Fruit fly (Drosophila melanogaster) whole organism, embryonic: ENCODE data around the gene twe.
A peak's percentile ranks its signal among the peaks of the same experiment; 100 is the strongest.

Experiments
- Aef1 ChIP-seq: fragments of 200-800 bp; sonication (Bioruptor generic); IDR thresholded peaks from 3 replicates; pipeline ENCODE4 v1.3.6; 2022; ENCODE audit warnings: missing biosample characterization, missing genetic modification characterization
- Antp ChIP-seq: fragments of 200-800 bp; sonication (Bioruptor generic); optimal IDR thresholded peaks from 3 replicates; lab custom pipeline; 2016; ENCODE audit warnings: missing biosample characterization, missing genetic modification characterization
- CG10366 ChIP-seq: fragments of 200-800 bp; sonication (Bioruptor generic); IDR thresholded peaks from 2 replicates; pipeline ENCODE4 v1.3.6; 2022; ENCODE audit warnings: missing biosample characterization, missing genetic modification characterization
- CG10979 ChIP-seq: fragments of 200-800 bp; sonication (Bioruptor generic); optimal IDR thresholded peaks from 2 replicates; lab custom pipeline; 2018; ENCODE audit warnings: missing biosample characterization, mild to moderate bottlenecking, missing genetic modification characterization, moderate library complexity
- CG11247 ChIP-seq: fragments of 200-800 bp; sonication (Bioruptor generic); IDR thresholded peaks from 2 replicates; pipeline ENCODE4 v1.3.6; 2022; ENCODE audit warnings: missing biosample characterization, missing genetic modification characterization
- CG11560 ChIP-seq: fragments of 200-800 bp; sonication (Bioruptor generic); IDR thresholded peaks from 3 replicates; pipeline ENCODE4 v1.3.6; 2022; ENCODE audit warnings: missing biosample characterization, missing genetic modification characterization
- CG11723 ChIP-seq: fragments of 200-800 bp; sonication (Bioruptor generic); optimal IDR thresholded peaks from 2 replicates; lab custom pipeline; 2017; ENCODE audit warnings: missing biosample characterization, mild to moderate bottlenecking, missing genetic modification characterization
- CG12769 ChIP-seq: fragments of 200-800 bp; sonication (Bioruptor generic); optimal IDR thresholded peaks from 2 replicates; lab custom pipeline; 2019; ENCODE audit warnings: missing biosample characterization, mild to moderate bottlenecking, missing genetic modification characterization, moderate library complexity
- CG14710 ChIP-seq: fragments of 200-800 bp; sonication (Bioruptor generic); optimal IDR thresholded peaks from 3 replicates; lab custom pipeline; 2019; ENCODE audit warnings: missing biosample characterization, mild to moderate bottlenecking, missing genetic modification characterization, moderate library complexity
- CG1603 ChIP-seq: fragments of 200-800 bp; sonication (Bioruptor generic); optimal IDR thresholded peaks from 2 replicates; lab custom pipeline; 2019; ENCODE audit warnings: missing biosample characterization, mild to moderate bottlenecking, missing genetic modification characterization, moderate library complexity
- CG16779 ChIP-seq: fragments of 200-800 bp; sonication (Bioruptor generic); IDR thresholded peaks from 2 replicates; pipeline ENCODE4 v1.3.6; 2022; ENCODE audit warnings: missing biosample characterization, missing genetic modification characterization
- CG17328 ChIP-seq: fragments of 200-800 bp; sonication (Bioruptor generic); IDR thresholded peaks from 2 replicates; pipeline ENCODE4 v1.3.6; 2022; ENCODE audit warnings: missing biosample characterization, missing genetic modification characterization
- CG18599 ChIP-seq: fragments of 200-800 bp; sonication (Bioruptor generic); optimal IDR thresholded peaks from 3 replicates; lab custom pipeline; 2017; ENCODE audit warnings: missing biosample characterization, missing genetic modification characterization, mild to moderate bottlenecking, moderate library complexity, missing genetic modification reagents
- CG2712 ChIP-seq: fragments of 200-800 bp; optimal IDR thresholded peaks from 3 replicates; lab custom pipeline; 2019; ENCODE audit warnings: missing biosample characterization, mild to moderate bottlenecking, missing genetic modification characterization, moderate library complexity
- CG3065 ChIP-seq: fragments of 200-800 bp; sonication (Bioruptor generic); optimal IDR thresholded peaks from 2 replicates; lab custom pipeline; 2016; ENCODE audit warnings: missing biosample characterization, missing genetic modification characterization
- CG3281 ChIP-seq: fragments of 200-800 bp; sonication (Bioruptor generic); optimal IDR thresholded peaks from 3 replicates; lab custom pipeline; 2017; ENCODE audit warnings: missing biosample characterization, mild to moderate bottlenecking, missing genetic modification characterization
- CG34376 ChIP-seq: fragments of 200-800 bp; sonication (Bioruptor generic); optimal IDR thresholded peaks from 2 replicates; lab custom pipeline; 2018; ENCODE audit warnings: missing biosample characterization, mild to moderate bottlenecking, missing genetic modification characterization
- CG43689 ChIP-seq: fragments of 200-800 bp; sonication (Bioruptor generic); IDR thresholded peaks from 2 replicates; pipeline ENCODE4 v1.3.6; 2022; ENCODE audit warnings: missing biosample characterization, missing genetic modification characterization
- CG4404 ChIP-seq: fragments of 200-800 bp; sonication (Bioruptor generic); IDR thresholded peaks from 2 replicates; pipeline ENCODE4 v1.3.6; 2022; ENCODE audit warnings: missing biosample characterization, missing genetic modification characterization
- CG6254 ChIP-seq: fragments of 200-800 bp; sonication (Bioruptor generic); optimal IDR thresholded peaks from 3 replicates; lab custom pipeline; 2017; ENCODE audit warnings: mild to moderate bottlenecking, missing biosample characterization, missing genetic modification reagents, missing genetic modification characterization
- CG7556 ChIP-seq: fragments of 200-800 bp; sonication (Bioruptor generic); optimal IDR thresholded peaks from 2 replicates; lab custom pipeline; 2017; ENCODE audit warnings: missing biosample characterization, mild to moderate bottlenecking, missing genetic modification characterization
- CG8290 ChIP-seq, 3 experiments: fragments of 200-800 bp; sonication (Bioruptor generic); optimal IDR thresholded peaks; 2 replicates each; lab custom pipeline; 2016 to 2019; ENCODE audit warnings: missing biosample characterization in 3 of 3, missing genetic modification characterization in 3 of 3, mild to moderate bottlenecking in 2 of 3, moderate library complexity in 1 of 3
- CrebB ChIP-seq: fragments of 200-800 bp; sonication (Bioruptor generic); optimal IDR thresholded peaks from 3 replicates; lab custom pipeline; 2018; ENCODE audit warnings: missing biosample characterization, mild to moderate bottlenecking, missing genetic modification characterization
- D19B ChIP-seq: fragments of 200-800 bp; sonication (Bioruptor generic); optimal IDR thresholded peaks from 2 replicates; lab custom pipeline; 2017; ENCODE audit warnings: missing biosample characterization, mild to moderate bottlenecking, missing genetic modification characterization
- Dek ChIP-seq: fragments of 200-800 bp; sonication (Bioruptor generic); optimal IDR thresholded peaks from 3 replicates; lab custom pipeline; 2019; ENCODE audit warnings: missing biosample characterization, mild to moderate bottlenecking, missing genetic modification characterization, moderate library complexity
- Doc2 ChIP-seq: fragments of 200-800 bp; sonication (Bioruptor generic); IDR thresholded peaks from 2 replicates; pipeline ENCODE4 v1.3.6; 2022; ENCODE audit warnings: missing biosample characterization, missing genetic modification characterization
- Hey ChIP-seq: fragments of 200-800 bp; sonication (Bioruptor generic); optimal IDR thresholded peaks from 3 replicates; lab custom pipeline; 2018; ENCODE audit warnings: missing biosample characterization, mild to moderate bottlenecking, missing genetic modification characterization
- MESR4 ChIP-seq: fragments of 200-800 bp; sonication (Bioruptor generic); optimal IDR thresholded peaks from 2 replicates; lab custom pipeline; 2018; ENCODE audit warnings: missing biosample characterization, mild to moderate bottlenecking, missing genetic modification characterization, moderate library complexity
- NFAT ChIP-seq: fragments of 200-800 bp; sonication (Bioruptor generic); IDR thresholded peaks from 2 replicates; pipeline ENCODE4 v1.3.6; 2022; ENCODE audit warnings: missing biosample characterization, missing genetic modification characterization
- Rfx ChIP-seq: fragments of 200-800 bp; sonication (Bioruptor generic); IDR thresholded peaks from 2 replicates; pipeline ENCODE4 v1.3.6; 2022; ENCODE audit warnings: missing biosample characterization, missing genetic modification characterization
- Scr ChIP-seq: fragments of 200-800 bp; sonication (Bioruptor generic); IDR thresholded peaks from 2 replicates; pipeline ENCODE4 v1.3.6; 2022; ENCODE audit warnings: missing biosample characterization, missing genetic modification characterization; ENCODE audit not compliant: partially characterized antibody
- Sry-β ChIP-seq: fragments of 200-800 bp; sonication (Bioruptor generic); optimal IDR thresholded peaks from 2 replicates; lab custom pipeline; 2018; ENCODE audit warnings: missing biosample characterization, mild to moderate bottlenecking, missing genetic modification characterization, moderate library complexity
- Taf1 ChIP-seq: fragments of 200-800 bp; sonication (Bioruptor generic); IDR thresholded peaks from 2 replicates; pipeline ENCODE4 v1.3.6; 2022; ENCODE audit warnings: missing biosample characterization, missing genetic modification characterization
- abd-A ChIP-seq: fragments of 200-800 bp; sonication (Bioruptor generic); optimal IDR thresholded peaks from 3 replicates; lab custom pipeline; 2019; ENCODE audit warnings: missing biosample characterization, mild to moderate bottlenecking, missing genetic modification characterization, moderate library complexity
- bigmax ChIP-seq: fragments of 200-800 bp; sonication (Bioruptor generic); optimal IDR thresholded peaks from 2 replicates; lab custom pipeline; 2018; ENCODE audit warnings: missing biosample characterization, mild to moderate bottlenecking, missing genetic modification characterization
- chinmo ChIP-seq: fragments of 200-800 bp; sonication (Bioruptor generic); IDR thresholded peaks from 4 replicates; pipeline ENCODE4 v1.3.6; 2022; ENCODE audit warnings: missing biosample characterization, missing genetic modification characterization; ENCODE audit not compliant: partially characterized antibody
- ci ChIP-seq: fragments of 200-800 bp; sonication (Bioruptor generic); IDR thresholded peaks from 3 replicates; pipeline ENCODE4 v1.3.6; 2022; ENCODE audit warnings: missing biosample characterization, missing genetic modification characterization
- danr ChIP-seq: fragments of 200-800 bp; sonication (Bioruptor generic); IDR thresholded peaks from 2 replicates; pipeline ENCODE4 v1.3.6; 2022; ENCODE audit warnings: missing biosample characterization, missing genetic modification characterization
- dati ChIP-seq: fragments of 200-800 bp; sonication (Bioruptor generic); IDR thresholded peaks from 2 replicates; pipeline ENCODE4 v1.3.6; 2022; ENCODE audit warnings: missing biosample characterization, missing genetic modification characterization
- fd102C ChIP-seq: fragments of 200-800 bp; sonication (Bioruptor generic); optimal IDR thresholded peaks from 2 replicates; lab custom pipeline; 2018; ENCODE audit warnings: missing biosample characterization, mild to moderate bottlenecking, missing genetic modification characterization, moderate library complexity
- gcm2 ChIP-seq: fragments of 200-800 bp; sonication (Bioruptor generic); optimal IDR thresholded peaks from 2 replicates; lab custom pipeline; 2016; ENCODE audit warnings: missing biosample characterization, missing genetic modification characterization
- gro ChIP-seq: fragments of 200-800 bp; sonication (Bioruptor generic); optimal IDR thresholded peaks from 2 replicates; lab custom pipeline; 2016; ENCODE audit warnings: missing biosample characterization, missing genetic modification characterization
- kah ChIP-seq: fragments of 200-800 bp; sonication (Bioruptor generic); optimal IDR thresholded peaks from 2 replicates; lab custom pipeline; 2018; ENCODE audit warnings: missing biosample characterization, mild to moderate bottlenecking, missing genetic modification characterization
- kni ChIP-seq: fragments of 200-800 bp; sonication (Bioruptor generic); optimal IDR thresholded peaks from 3 replicates; lab custom pipeline; 2017; ENCODE audit warnings: mild to moderate bottlenecking, missing biosample characterization, missing genetic modification reagents, missing genetic modification characterization
- odd ChIP-seq: fragments of 200-800 bp; sonication (Bioruptor generic); optimal IDR thresholded peaks from 2 replicates; lab custom pipeline; 2017; ENCODE audit warnings: missing biosample characterization, mild to moderate bottlenecking, missing genetic modification characterization
- p53 ChIP-seq: fragments of 200-800 bp; sonication (Bioruptor generic); optimal IDR thresholded peaks from 2 replicates; lab custom pipeline; 2016; ENCODE audit warnings: missing biosample characterization, missing genetic modification characterization
- pan ChIP-seq, 4 experiments: fragments of >200 bp in 3 of 4; fragments of 200-800 bp in 1 of 4; sonication (Bioruptor generic) in 1 of 4; optimal IDR thresholded peaks in 3 of 4; IDR thresholded peaks in 1 of 4; 2 replicates each; pipeline versions ENCODE4 v1.3.6 to Lab custom; 2017 to 2022; ENCODE audit warnings: missing biosample characterization in 2 of 4, missing genetic modification characterization in 2 of 4, mixed read lengths in 1 of 4
- pnt ChIP-seq: fragments of 200-800 bp; sonication (Bioruptor generic); optimal IDR thresholded peaks from 3 replicates; lab custom pipeline; 2016; ENCODE audit warnings: missing biosample characterization, missing genetic modification characterization
- sima ChIP-seq: fragments of 200-800 bp; sonication (Bioruptor generic); optimal IDR thresholded peaks from 2 replicates; lab custom pipeline; 2016; ENCODE audit warnings: missing biosample characterization, missing genetic modification characterization
- tup ChIP-seq: fragments of 200-800 bp; sonication (Bioruptor generic); optimal IDR thresholded peaks from 2 replicates; lab custom pipeline; 2016; ENCODE audit warnings: missing biosample characterization, mild to moderate bottlenecking, missing genetic modification characterization, moderate library complexity

The twe gene

dm6 chr2L:16251598-16252131 is 10.0 kb downstream of the twe start, which contains the start of gene CG46309 (continued):
- TF ChIP-seq pan (optimal IDR thresholded peaks at IDR 0.05; lab: Kevin White, UChicago): no peak
- TF ChIP-seq pan (GFP tag; optimal IDR thresholded peaks at IDR 0.05 in 1 of 2, IDR thresholded peaks at IDR 0.05 in 1 of 2): no peak
- TF ChIP-seq Aef1: no peak
- TF ChIP-seq Taf1 (GFP tag; lab: Robert Waterston, UW): peak; percentile 30; the same call in 1 of the 2 replicates
- TF ChIP-seq CG10366 (GFP tag; lab: Robert Waterston, UW): no peak
- no peak for TF ChIP-seq CG10979 (tag; lab: Kevin White, UChicago)
- peak; percentile 72 for TF ChIP-seq CrebB (tag; lab: Kevin White, UChicago)
- TF ChIP-seq Doc2 (GFP tag; lab: Robert Waterston, UW): no peak
- TF ChIP-seq D19B (GFP tag; lab: Kevin White, UChicago): no peak
- TF ChIP-seq Dek (tag; lab: Kevin White, UChicago): no peak
- peak; percentile 9 for TF ChIP-seq CG6254 (GFP tag; lab: Kevin White, UChicago)
- no peak for TF ChIP-seq Sry-β (GFP tag; lab: Kevin White, UChicago)
- no peak for TF ChIP-seq abd-A (tag; lab: Kevin White, UChicago)
- peak; percentile 50 for TF ChIP-seq CG7556 (GFP tag; lab: Kevin White, UChicago)
- TF ChIP-seq odd (GFP tag; lab: Kevin White, UChicago): no peak
- TF ChIP-seq sima: no peak
- no peak for TF ChIP-seq CG17328
- no peak for TF ChIP-seq gcm2 (GFP tag; lab: Kevin White, UChicago)
- TF ChIP-seq dati (GFP tag; lab: Robert Waterston, UW): no peak
- no peak for TF ChIP-seq CG1603
- TF ChIP-seq danr (GFP tag; lab: Robert Waterston, UW): no peak
- TF ChIP-seq CG34376 (GFP tag; lab: Kevin White, UChicago): peak; percentile 78
- no peak for TF ChIP-seq CG16779
- no peak for TF ChIP-seq CG11560 (tag; lab: Robert Waterston, UW)
- no peak for TF ChIP-seq CG4404 (GFP tag; lab: Robert Waterston, UW)
- TF ChIP-seq Scr: peak; percentile 89
- TF ChIP-seq CG18599 (GFP tag; lab: Kevin White, UChicago): peak; percentile 0
- TF ChIP-seq Antp: no peak
- no peak for TF ChIP-seq CG11247 (GFP tag; lab: Robert Waterston, UW)
- TF ChIP-seq Hey: no peak
- TF ChIP-seq pnt: no peak
- no peak for TF ChIP-seq CG2712
- TF ChIP-seq CG11723: no peak
- TF ChIP-seq CG3281 (GFP tag; lab: Kevin White, UChicago): peak; percentile 52
- no peak for TF ChIP-seq fd102C
- no peak for TF ChIP-seq tup
- no peak for TF ChIP-seq ci (GFP tag; lab: Robert Waterston, UW)
- TF ChIP-seq kah (GFP tag; lab: Kevin White, UChicago): no peak
- no peak for TF ChIP-seq CG43689 (GFP tag; lab: Robert Waterston, UW)
- peak; percentile 94 for TF ChIP-seq CG8290 (GFP tag; optimal IDR thresholded peaks at IDR 0.05; lab: Kevin White, UChicago)
- peak; percentile 76 to 90 for TF ChIP-seq CG8290 (tag; optimal IDR thresholded peaks at IDR 0.05; lab: Kevin White, UChicago)
- TF ChIP-seq p53 (GFP tag; lab: Kevin White, UChicago): peak; percentile 25
- no peak for TF ChIP-seq CG14710 (tag; lab: Kevin White, UChicago)
- TF ChIP-seq MESR4 (GFP tag; lab: Kevin White, UChicago): no peak
- TF ChIP-seq gro (GFP tag; lab: Kevin White, UChicago): peak; percentile 25
- peak; percentile 98 for TF ChIP-seq chinmo (GFP tag; lab: Robert Waterston, UW)
- TF ChIP-seq kni (GFP tag; lab: Kevin White, UChicago): no peak
- TF ChIP-seq NFAT (GFP tag; lab: Robert Waterston, UW): no peak
- TF ChIP-seq bigmax (GFP tag; lab: Kevin White, UChicago): no peak
- no peak for TF ChIP-seq CG12769 (tag; lab: Kevin White, UChicago)
- no peak; the same call in 1 of the 2 replicates for TF ChIP-seq Rfx (GFP tag; lab: Robert Waterston, UW)
- no peak for TF ChIP-seq CG3065 (GFP tag; lab: Kevin White, UChicago)
